Fruit fly (Drosophila melanogaster) S2 (cell line): ENCODE measurements around the gene CG6125.

ENCODE experiments used
- CG8478 ChIP-seq: fragments of >200 bp; optimal IDR thresholded peaks from 2 replicates; lab custom pipeline; 2018
- CTCF ChIP-seq, 2 experiments: fragments of >200 bp; optimal IDR thresholded peaks; 2 replicates each; lab custom pipeline; 2018

Gene CG6125

dm6 chr3R:15354019-15354418 lies 52.9 kb downstream of the CG6125 start:
- no peak for TF ChIP-seq CG8478
- no peak for TF ChIP-seq CTCF (optimal IDR thresholded peaks at IDR 0.05; lab: Kevin White, UChicago)
